Worm (Caenorhabditis elegans): ENCODE measurements around the gene atrn-1.

DNA sequence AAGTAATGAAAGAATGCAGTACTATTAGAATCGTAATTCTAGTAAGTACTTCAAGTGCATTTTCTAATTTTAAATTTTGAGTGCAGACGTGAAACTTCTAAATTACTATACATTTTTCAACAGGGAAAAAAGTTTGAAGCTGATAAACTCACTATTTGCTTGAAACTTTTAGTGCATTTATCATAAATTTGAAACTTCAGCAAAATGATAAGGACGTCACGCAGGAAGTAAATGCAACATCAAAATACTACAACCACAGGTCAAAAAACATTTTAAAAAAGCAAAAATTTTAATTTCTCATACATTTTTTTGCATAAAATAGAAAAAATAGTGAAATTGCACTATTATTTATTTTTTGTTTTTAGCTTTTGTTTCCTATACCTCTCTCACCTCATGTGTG is 28.1 kb downstream of the atrn-1 start:
- TF ChIP-seq T07F8.4 (tag; optimal IDR thresholded peaks at IDR 0.05) (no peak), snpc-1.1 (tag; optimal IDR thresholded peaks at IDR 0.05; ENCODE audit: insufficient read depth) (no peak), rec-8 (tag; optimal IDR thresholded peaks at IDR 0.05) (no peak), B0261.1 (tag; optimal IDR thresholded peaks at IDR 0.05) (no peak), hlh-26 (GFP tag; conservative IDR thresholded peaks at IDR 0.05) (no peak), ceh-100 (GFP tag; IDR thresholded peaks at IDR 0.05) (no peak), hmg-1.2 (GFP tag; IDR thresholded peaks at IDR 0.05) (no peak)

Data from whole organism, young adult.